Fruit fly (Drosophila melanogaster) whole organism, embryonic: ENCODE results near the gene CG12522.
A peak's percentile ranks its signal among the peaks of the same experiment; 100 is the strongest.

Experiments
- Abd-B ChIP-seq: fragments of 200-800 bp; sonication (Bioruptor generic); optimal IDR thresholded peaks from 2 replicates; lab custom pipeline; 2018; ENCODE audit warnings: missing biosample characterization, mild to moderate bottlenecking, missing genetic modification characterization, moderate library complexity
- Antp ChIP-seq: fragments of 200-800 bp; sonication (Bioruptor generic); optimal IDR thresholded peaks from 3 replicates; lab custom pipeline; 2016; ENCODE audit warnings: missing biosample characterization, missing genetic modification characterization
- Atf-2 ChIP-seq: fragments of 200-800 bp; sonication (Bioruptor generic); optimal IDR thresholded peaks from 2 replicates; lab custom pipeline; 2016; ENCODE audit warnings: missing biosample characterization, missing genetic modification characterization
- CG10366 ChIP-seq: fragments of 200-800 bp; sonication (Bioruptor generic); IDR thresholded peaks from 2 replicates; pipeline ENCODE4 v1.3.6; 2022; ENCODE audit warnings: missing biosample characterization, missing genetic modification characterization
- CG10431 ChIP-seq: fragments of 200-800 bp; sonication (Bioruptor generic); optimal IDR thresholded peaks from 3 replicates; lab custom pipeline; 2018; ENCODE audit warnings: missing biosample characterization, mild to moderate bottlenecking, missing genetic modification characterization
- CG11504 ChIP-seq: fragments of 200-800 bp; sonication (Bioruptor generic); optimal IDR thresholded peaks from 3 replicates; lab custom pipeline; 2019; ENCODE audit warnings: missing biosample characterization, mild to moderate bottlenecking, missing genetic modification characterization, moderate library complexity
- CG11560 ChIP-seq: fragments of 200-800 bp; sonication (Bioruptor generic); IDR thresholded peaks from 3 replicates; pipeline ENCODE4 v1.3.6; 2022; ENCODE audit warnings: missing biosample characterization, missing genetic modification characterization
- CG11696 ChIP-seq: fragments of 200-800 bp; sonication (Bioruptor generic); IDR thresholded peaks from 2 replicates; pipeline ENCODE4 v1.3.6; 2022; ENCODE audit warnings: missing biosample characterization, missing genetic modification characterization
- CG12155 ChIP-seq: fragments of 200-800 bp; sonication (Bioruptor generic); optimal IDR thresholded peaks from 3 replicates; lab custom pipeline; 2016; ENCODE audit warnings: missing biosample characterization, missing genetic modification characterization
- CG16779 ChIP-seq: fragments of 200-800 bp; sonication (Bioruptor generic); IDR thresholded peaks from 2 replicates; pipeline ENCODE4 v1.3.6; 2022; ENCODE audit warnings: missing biosample characterization, missing genetic modification characterization
- CG16815 ChIP-seq: fragments of 200-800 bp; sonication (Bioruptor generic); optimal IDR thresholded peaks from 3 replicates; lab custom pipeline; 2017; ENCODE audit warnings: missing biosample characterization, mild to moderate bottlenecking, missing genetic modification characterization
- CG17568 ChIP-seq: fragments of 200-800 bp; sonication (Bioruptor generic); optimal IDR thresholded peaks from 2 replicates; lab custom pipeline; 2018; ENCODE audit warnings: missing biosample characterization, mild to moderate bottlenecking, missing genetic modification characterization, moderate library complexity
- CG18619 ChIP-seq: fragments of 200-800 bp; sonication (Bioruptor generic); optimal IDR thresholded peaks from 3 replicates; lab custom pipeline; 2017; ENCODE audit warnings: missing biosample characterization, mild to moderate bottlenecking, missing genetic modification characterization
- CG18764 ChIP-seq: fragments of 200-800 bp; sonication (Bioruptor generic); optimal IDR thresholded peaks from 3 replicates; lab custom pipeline; 2016; ENCODE audit warnings: missing biosample characterization, missing genetic modification characterization
- CG2120 ChIP-seq: fragments of 200-800 bp; sonication (Bioruptor generic); optimal IDR thresholded peaks from 3 replicates; lab custom pipeline; 2016; ENCODE audit warnings: missing biosample characterization, missing genetic modification characterization
- CG31388 ChIP-seq: fragments of 200-800 bp; sonication (Bioruptor generic); optimal IDR thresholded peaks from 2 replicates; lab custom pipeline; 2016; ENCODE audit warnings: missing biosample characterization, missing genetic modification characterization
- CG34376 ChIP-seq: fragments of 200-800 bp; sonication (Bioruptor generic); optimal IDR thresholded peaks from 2 replicates; lab custom pipeline; 2018; ENCODE audit warnings: missing biosample characterization, mild to moderate bottlenecking, missing genetic modification characterization
- CG4730 ChIP-seq: fragments of 200-800 bp; sonication (Bioruptor generic); IDR thresholded peaks from 2 replicates; pipeline ENCODE4 v1.3.6; 2022; ENCODE audit warnings: missing biosample characterization, missing genetic modification characterization
- CG4854 ChIP-seq: fragments of 200-800 bp; sonication (Bioruptor generic); optimal IDR thresholded peaks from 2 replicates; lab custom pipeline; 2016; ENCODE audit warnings: missing biosample characterization, missing genetic modification characterization, inconsistent platforms
- CG5180 ChIP-seq: fragments of 200-800 bp; sonication (Bioruptor generic); optimal IDR thresholded peaks from 3 replicates; lab custom pipeline; 2017; ENCODE audit warnings: missing biosample characterization, missing genetic modification characterization, mild to moderate bottlenecking, moderate library complexity, missing genetic modification reagents
- CG6689 ChIP-seq: fragments of 200-800 bp; sonication (Bioruptor generic); IDR thresholded peaks from 2 replicates; pipeline ENCODE4 v1.3.6; 2022; ENCODE audit warnings: missing biosample characterization, missing genetic modification characterization
- CG8089 ChIP-seq: fragments of 200-800 bp; sonication (Bioruptor generic); optimal IDR thresholded peaks from 3 replicates; lab custom pipeline; 2016; ENCODE audit warnings: missing biosample characterization, missing genetic modification characterization
- CG8359 ChIP-seq: fragments of 200-800 bp; sonication (Bioruptor generic); optimal IDR thresholded peaks from 2 replicates; lab custom pipeline; 2017; ENCODE audit warnings: missing biosample characterization, mild to moderate bottlenecking, missing genetic modification characterization, borderline replicate concordance
- CG9797 ChIP-seq: fragments of 200-800 bp; sonication (Bioruptor generic); optimal IDR thresholded peaks from 3 replicates; lab custom pipeline; 2018; ENCODE audit warnings: missing biosample characterization, mild to moderate bottlenecking, missing genetic modification characterization
- CoRest ChIP-seq: fragments of 200-800 bp; sonication (Bioruptor generic); optimal IDR thresholded peaks from 3 replicates; lab custom pipeline; 2018; ENCODE audit warnings: missing biosample characterization, mild to moderate bottlenecking, missing genetic modification characterization, moderate library complexity
- Doc2 ChIP-seq: fragments of 200-800 bp; sonication (Bioruptor generic); IDR thresholded peaks from 2 replicates; pipeline ENCODE4 v1.3.6; 2022; ENCODE audit warnings: missing biosample characterization, missing genetic modification characterization
- Dp ChIP-seq: fragments of 200-800 bp; sonication (Bioruptor generic); optimal IDR thresholded peaks from 2 replicates; lab custom pipeline; 2018; ENCODE audit warnings: missing biosample characterization, mild to moderate bottlenecking, missing genetic modification characterization, moderate library complexity
- E2f2 ChIP-seq: fragments of 200-800 bp; sonication (Bioruptor generic); IDR thresholded peaks from 2 replicates; pipeline ENCODE4 v1.3.6; 2022; ENCODE audit warnings: missing biosample characterization, missing genetic modification characterization
- Ets65A ChIP-seq: fragments of 200-800 bp; sonication (Bioruptor generic); peaks from one replicate; lab custom pipeline; 2016; ENCODE audit warnings: missing biosample characterization, missing genetic modification characterization
- HHEX ChIP-seq: fragments of 200-800 bp; sonication (Bioruptor generic); optimal IDR thresholded peaks from 3 replicates; lab custom pipeline; 2017; ENCODE audit warnings: missing biosample characterization, mild to moderate bottlenecking, missing genetic modification characterization, missing genetic modification reagents
- Lim3 ChIP-seq: fragments of 200-800 bp; sonication (Bioruptor generic); IDR thresholded peaks from 2 replicates; pipeline ENCODE4 v1.3.6; 2022; ENCODE audit warnings: missing biosample characterization, missing genetic modification characterization
- MBD-R2 ChIP-seq: fragments of 200-800 bp; sonication (Bioruptor generic); IDR thresholded peaks from 2 replicates; pipeline ENCODE4 v1.3.6; 2022; ENCODE audit warnings: missing biosample characterization, missing genetic modification characterization
- Ssrp ChIP-seq: fragments of 200-800 bp; sonication (Bioruptor generic); optimal IDR thresholded peaks from 2 replicates; lab custom pipeline; 2018; ENCODE audit warnings: missing biosample characterization, mild to moderate bottlenecking, missing genetic modification characterization, moderate library complexity
- TFAM ChIP-seq: fragments of 200-800 bp; sonication (Bioruptor generic); optimal IDR thresholded peaks from 2 replicates; lab custom pipeline; 2017; ENCODE audit warnings: missing biosample characterization, missing genetic modification characterization, inconsistent platforms
- amos ChIP-seq: fragments of 200-800 bp; sonication (Bioruptor generic); IDR thresholded peaks from 2 replicates; pipeline ENCODE4 v1.3.6; 2022; ENCODE audit warnings: missing biosample characterization, missing genetic modification characterization; ENCODE audit not compliant: partially characterized antibody
- caup ChIP-seq: fragments of 200-800 bp; sonication (Bioruptor generic); optimal IDR thresholded peaks from 3 replicates; lab custom pipeline; 2017; ENCODE audit warnings: missing biosample characterization, mild to moderate bottlenecking, missing genetic modification characterization, moderate library complexity; ENCODE audit not compliant: severe bottlenecking
- chn ChIP-seq: fragments of 200-800 bp; sonication (Bioruptor generic); optimal IDR thresholded peaks from 2 replicates; lab custom pipeline; 2016; ENCODE audit warnings: missing biosample characterization, missing genetic modification characterization
- dysf ChIP-seq: fragments of 200-800 bp; sonication (Bioruptor generic); IDR thresholded peaks from 3 replicates; pipeline ENCODE4 v1.3.6; 2022; ENCODE audit warnings: missing biosample characterization, missing genetic modification characterization
- gcm ChIP-seq: fragments of 200-800 bp; sonication (Bioruptor generic); optimal IDR thresholded peaks from 2 replicates; lab custom pipeline; 2019; ENCODE audit warnings: missing biosample characterization, mild to moderate bottlenecking, missing genetic modification characterization, moderate library complexity
- ind ChIP-seq: fragments of 200-800 bp; sonication (Bioruptor generic); optimal IDR thresholded peaks from 3 replicates; lab custom pipeline; 2016; ENCODE audit warnings: missing biosample characterization, missing genetic modification characterization
- nmo ChIP-seq: fragments of 200-800 bp; sonication (Bioruptor generic); optimal IDR thresholded peaks from 2 replicates; lab custom pipeline; 2018; ENCODE audit warnings: missing biosample characterization, mild to moderate bottlenecking, missing genetic modification characterization, moderate library complexity
- oc ChIP-seq: fragments of 200-800 bp; sonication (Bioruptor generic); optimal IDR thresholded peaks from 2 replicates; lab custom pipeline; 2018; ENCODE audit warnings: missing biosample characterization, mild to moderate bottlenecking, missing genetic modification characterization, moderate library complexity
- org-1 ChIP-seq: fragments of 200-800 bp; sonication (Bioruptor generic); optimal IDR thresholded peaks from 2 replicates; lab custom pipeline; 2017; ENCODE audit warnings: missing biosample characterization, missing genetic modification characterization
- otp ChIP-seq: fragments of 200-800 bp; sonication (Bioruptor generic); IDR thresholded peaks from 3 replicates; pipeline ENCODE4, ENCODE4 v1.3.6; 2022; ENCODE audit warnings: missing biosample characterization, missing genetic modification characterization
- prd ChIP-seq, 3 experiments: fragments of >200 bp in 2 of 3; fragments of 200-800 bp in 1 of 3; sonication (Bioruptor generic) in 1 of 3; optimal IDR thresholded peaks in 2 of 3; IDR thresholded peaks in 1 of 3; 2 replicates in 2 of 3; 3 replicates in 1 of 3; pipeline versions ENCODE4 v1.3.6 to Lab custom; 2017 to 2022; ENCODE audit warnings: missing biosample characterization in 1 of 3, missing genetic modification characterization in 1 of 3
- sens ChIP-seq: fragments of 200-800 bp; sonication (Bioruptor generic); peaks from one replicate; lab custom pipeline; 2016; ENCODE audit warnings: missing biosample characterization, missing genetic modification characterization
- seq ChIP-seq: fragments of 200-800 bp; sonication (Bioruptor generic); IDR thresholded peaks from 2 replicates; pipeline ENCODE4 v1.3.6; 2022; ENCODE audit warnings: missing biosample characterization, missing genetic modification characterization
- slou ChIP-seq: fragments of 200-800 bp; sonication (Bioruptor generic); optimal IDR thresholded peaks from 3 replicates; lab custom pipeline; 2016; ENCODE audit warnings: missing biosample characterization, missing genetic modification characterization
- tgo ChIP-seq: fragments of 200-800 bp; sonication (Bioruptor generic); IDR thresholded peaks from 3 replicates; pipeline ENCODE4 v1.3.6; 2022; ENCODE audit warnings: missing biosample characterization, missing genetic modification characterization
- tio ChIP-seq: fragments of 200-800 bp; sonication (Bioruptor generic); optimal IDR thresholded peaks from 2 replicates; lab custom pipeline; 2017; ENCODE audit warnings: missing biosample characterization, missing genetic modification characterization, inconsistent platforms
- vvl ChIP-seq: fragments of 200-800 bp; sonication (Bioruptor generic); IDR thresholded peaks from 2 replicates; pipeline ENCODE4 v1.3.6; 2022; ENCODE audit warnings: missing biosample characterization, missing genetic modification characterization
- zf30C ChIP-seq: fragments of 200-800 bp; sonication (Bioruptor generic); optimal IDR thresholded peaks from 3 replicates; lab custom pipeline; 2018; ENCODE audit warnings: missing biosample characterization, mild to moderate bottlenecking, missing genetic modification characterization

The CG12522 gene

DNA sequence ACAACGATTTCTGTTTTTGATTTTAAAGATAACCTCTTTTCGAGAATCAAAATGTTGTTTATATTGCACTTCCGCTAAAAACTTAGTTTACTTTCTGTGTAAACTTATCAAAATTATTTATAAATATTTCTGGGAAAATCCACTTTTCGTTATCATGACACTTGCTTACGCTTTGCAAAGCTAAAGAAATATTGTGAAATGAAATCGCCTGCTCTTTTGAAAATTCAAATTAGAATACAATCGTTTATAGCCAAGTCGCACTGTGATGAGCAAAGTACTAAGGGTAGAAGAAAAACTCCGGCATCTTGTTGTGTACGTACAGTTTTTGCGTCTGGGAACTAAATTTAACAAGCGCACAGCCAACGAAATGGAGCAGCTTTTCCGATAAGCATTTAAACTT lies 16.4 kb downstream of the CG12522 start (continued):
- TF ChIP-seq CG10366 (GFP tag; lab: Robert Waterston, UW) (no peak), CG9797 (GFP tag; lab: Kevin White, UChicago) (no peak), Ssrp (peak; percentile 11), Atf-2 (GFP tag; lab: Kevin White, UChicago) (no peak), CG4730 (GFP tag; lab: Robert Waterston, UW) (no peak), Doc2 (GFP tag; lab: Robert Waterston, UW) (no peak), org-1 (GFP tag; lab: Kevin White, UChicago) (no peak), Abd-B (no peak), CG34376 (GFP tag; lab: Kevin White, UChicago) (no peak), seq (no peak), CoRest (tag; lab: Kevin White, UChicago) (peak; percentile 13), tgo (GFP tag; lab: Robert Waterston, UW) (no peak), CG5180 (GFP tag; lab: Kevin White, UChicago) (no peak), ind (no peak), CG6689 (GFP tag; lab: Robert Waterston, UW) (no peak), CG17568 (no peak), prd (optimal IDR thresholded peaks at IDR 0.05; lab: Kevin White, UChicago) (no peak), prd (GFP tag; IDR thresholded peaks at IDR 0.05; lab: Robert Waterston, UW) (no peak), Dp (no peak), CG18764 (GFP tag; lab: Kevin White, UChicago) (no peak), CG18619 (no peak), CG4854 (no peak), zf30C (GFP tag; lab: Kevin White, UChicago) (no peak), gcm (GFP tag; lab: Kevin White, UChicago) (no peak), CG16779 (GFP tag; lab: Robert Waterston, UW) (no peak), TFAM (GFP tag; lab: Kevin White, UChicago) (no peak), HHEX (GFP tag; lab: Kevin White, UChicago) (no peak), otp (GFP tag; lab: Robert Waterston, UW) (no peak), Antp (GFP tag; lab: Kevin White, UChicago) (no peak), CG2120 (GFP tag; lab: Kevin White, UChicago) (peak; percentile 36), CG31388 (GFP tag; lab: Kevin White, UChicago) (no peak), vvl (GFP tag; lab: Robert Waterston, UW) (no peak), slou (no peak), MBD-R2 (GFP tag; lab: Robert Waterston, UW) (no peak), Ets65A (GFP tag; lab: Kevin White, UChicago) (peak; percentile 24), sens (GFP tag; lab: Kevin White, UChicago) (peak; percentile 83), CG8359 (GFP tag; lab: Kevin White, UChicago) (no peak), oc (tag; lab: Kevin White, UChicago) (no peak), CG11560 (tag; lab: Robert Waterston, UW) (no peak), CG12155 (no peak), amos (GFP tag; lab: Robert Waterston, UW) (no peak), CG11504 (tag; lab: Kevin White, UChicago) (peak; percentile 46), CG10431 (GFP tag; lab: Kevin White, UChicago) (no peak), tio (GFP tag; lab: Kevin White, UChicago) (no peak), CG8089 (no peak), CG11696 (no peak), E2f2 (no peak), CG16815 (GFP tag; lab: Kevin White, UChicago) (no peak), Lim3 (GFP tag; lab: Robert Waterston, UW) (no peak), chn (GFP tag; lab: Kevin White, UChicago) (peak; percentile 16), dysf (GFP tag; lab: Robert Waterston, UW) (no peak), nmo (GFP tag; lab: Kevin White, UChicago) (peak; percentile 14), caup (no peak)
